Fruit fly (Drosophila melanogaster) whole organism, embryonic: ENCODE measurements around the gene CG34256.

Source experiments
- Asciz ChIP-seq: fragments of 200-800 bp; sonication (Bioruptor generic); optimal IDR thresholded peaks from 2 replicates; lab custom pipeline; 2017; ENCODE audit warnings: missing biosample characterization, mild to moderate bottlenecking, missing genetic modification characterization, missing genetic modification reagents
- Atf6 ChIP-seq: fragments of 200-800 bp; sonication (Bioruptor generic); IDR thresholded peaks from 2 replicates; pipeline ENCODE4 v1.3.6; 2022; ENCODE audit warnings: missing biosample characterization, missing genetic modification characterization
- B-H1 ChIP-seq: fragments of 200-800 bp; sonication (Bioruptor generic); IDR thresholded peaks from 3 replicates; pipeline ENCODE4 v1.3.6; 2022; ENCODE audit warnings: missing biosample characterization, missing genetic modification characterization
- Bteb2 ChIP-seq: fragments of 200-800 bp; sonication (Bioruptor generic); optimal IDR thresholded peaks from 2 replicates; lab custom pipeline; 2016; ENCODE audit warnings: missing biosample characterization, missing genetic modification characterization
- C15 ChIP-seq: fragments of 200-800 bp; sonication (Bioruptor generic); IDR thresholded peaks from 3 replicates; pipeline ENCODE4 v1.3.6; 2022; ENCODE audit warnings: missing biosample characterization, missing genetic modification characterization
- CG10267 ChIP-seq: fragments of 200-800 bp; sonication (Bioruptor generic); optimal IDR thresholded peaks from 2 replicates; lab custom pipeline; 2018; ENCODE audit warnings: missing biosample characterization, mild to moderate bottlenecking, missing genetic modification characterization, moderate library complexity
- CG11560 ChIP-seq: fragments of 200-800 bp; sonication (Bioruptor generic); IDR thresholded peaks from 3 replicates; pipeline ENCODE4 v1.3.6; 2022; ENCODE audit warnings: missing biosample characterization, missing genetic modification characterization
- CG12769 ChIP-seq: fragments of 200-800 bp; sonication (Bioruptor generic); optimal IDR thresholded peaks from 2 replicates; lab custom pipeline; 2019; ENCODE audit warnings: missing biosample characterization, mild to moderate bottlenecking, missing genetic modification characterization, moderate library complexity
- CG13424 ChIP-seq: fragments of 200-800 bp; sonication (Bioruptor generic); optimal IDR thresholded peaks from 2 replicates; lab custom pipeline; 2019; ENCODE audit warnings: missing biosample characterization, mild to moderate bottlenecking, missing genetic modification characterization, moderate library complexity
- CG14014 ChIP-seq: fragments of 200-800 bp; sonication (Bioruptor generic); IDR thresholded peaks from 2 replicates; pipeline ENCODE4 v1.3.6; 2022; ENCODE audit warnings: missing biosample characterization, missing genetic modification characterization
- CG14441 ChIP-seq: fragments of 200-800 bp; sonication (Bioruptor generic); IDR thresholded peaks from 2 replicates; pipeline ENCODE4 v1.3.6; 2022; ENCODE audit warnings: missing biosample characterization, missing genetic modification characterization
- CG15073 ChIP-seq: fragments of 200-800 bp; sonication (Bioruptor generic); optimal IDR thresholded peaks from 2 replicates; lab custom pipeline; 2016; ENCODE audit warnings: missing biosample characterization, missing genetic modification characterization
- CG15269 ChIP-seq: fragments of 200-800 bp; sonication (Bioruptor generic); optimal IDR thresholded peaks from 2 replicates; lab custom pipeline; 2018; ENCODE audit warnings: missing biosample characterization, mild to moderate bottlenecking, missing genetic modification characterization, moderate library complexity
- CG18599 ChIP-seq: fragments of 200-800 bp; sonication (Bioruptor generic); optimal IDR thresholded peaks from 3 replicates; lab custom pipeline; 2017; ENCODE audit warnings: missing biosample characterization, missing genetic modification characterization, mild to moderate bottlenecking, moderate library complexity, missing genetic modification reagents
- CG4617 ChIP-seq: fragments of 200-800 bp; sonication (Bioruptor generic); optimal IDR thresholded peaks from 3 replicates; lab custom pipeline; 2016; ENCODE audit warnings: missing biosample characterization, missing genetic modification characterization, borderline replicate concordance
- CG4820 ChIP-seq: fragments of 200-800 bp; sonication (Bioruptor generic); optimal IDR thresholded peaks from 3 replicates; lab custom pipeline; 2016; ENCODE audit warnings: missing biosample characterization, missing genetic modification characterization
- CG6683 ChIP-seq: fragments of 200-800 bp; sonication (Bioruptor generic); optimal IDR thresholded peaks from 2 replicates; lab custom pipeline; 2017; ENCODE audit warnings: missing biosample characterization, mild to moderate bottlenecking, missing genetic modification characterization, missing genetic modification reagents
- CG7372 ChIP-seq: fragments of 200-800 bp; sonication (Bioruptor generic); IDR thresholded peaks from 2 replicates; pipeline ENCODE4 v1.3.6; 2022; ENCODE audit warnings: missing biosample characterization, missing genetic modification characterization
- CG8388 ChIP-seq: fragments of 200-800 bp; sonication (Bioruptor generic); optimal IDR thresholded peaks from 2 replicates; lab custom pipeline; 2019; ENCODE audit warnings: missing biosample characterization, mild to moderate bottlenecking, missing genetic modification characterization, moderate library complexity
- CG9932 ChIP-seq: fragments of 200-800 bp; sonication (Bioruptor generic); IDR thresholded peaks from 2 replicates; pipeline ENCODE4 v1.3.6; 2022; ENCODE audit warnings: missing biosample characterization, missing genetic modification characterization
- CoRest ChIP-seq: fragments of 200-800 bp; sonication (Bioruptor generic); optimal IDR thresholded peaks from 3 replicates; lab custom pipeline; 2018; ENCODE audit warnings: missing biosample characterization, mild to moderate bottlenecking, missing genetic modification characterization, moderate library complexity
- Doc3 ChIP-seq: fragments of 200-800 bp; sonication (Bioruptor generic); IDR thresholded peaks from 3 replicates; pipeline ENCODE4 v1.3.6; 2022; ENCODE audit warnings: missing biosample characterization, missing genetic modification characterization; ENCODE audit not compliant: partially characterized antibody
- Elba2 ChIP-seq: fragments of 200-800 bp; sonication (Bioruptor generic); optimal IDR thresholded peaks from 3 replicates; lab custom pipeline; 2016; ENCODE audit warnings: missing biosample characterization, missing genetic modification characterization
- Gug ChIP-seq: fragments of 200-800 bp; sonication (Bioruptor generic); IDR thresholded peaks from 4 replicates; pipeline ENCODE4 v1.3.6; 2022; ENCODE audit warnings: missing biosample characterization, missing genetic modification characterization
- Nf-YA ChIP-seq: fragments of 200-800 bp; sonication (Bioruptor generic); IDR thresholded peaks from 2 replicates; pipeline ENCODE4 v1.3.6; 2022; ENCODE audit warnings: missing biosample characterization, missing genetic modification characterization
- Oaz ChIP-seq: fragments of 200-800 bp; sonication (Bioruptor generic); IDR thresholded peaks from 2 replicates; pipeline ENCODE4 v1.3.6; 2022; ENCODE audit warnings: missing biosample characterization, missing genetic modification characterization
- Ssrp ChIP-seq: fragments of 200-800 bp; sonication (Bioruptor generic); optimal IDR thresholded peaks from 2 replicates; lab custom pipeline; 2018; ENCODE audit warnings: missing biosample characterization, mild to moderate bottlenecking, missing genetic modification characterization, moderate library complexity
- Stat92E ChIP-seq, 3 experiments: fragments of >200 bp in 2 of 3; fragments of 200-800 bp in 1 of 3; sonication (Bioruptor generic) in 1 of 3; optimal IDR thresholded peaks; 2 replicates each; lab custom pipeline; 2017 to 2019; ENCODE audit warnings: missing biosample characterization in 3 of 3, missing genetic modification characterization in 3 of 3, mild to moderate bottlenecking in 1 of 3, moderate library complexity in 1 of 3
- Tbp ChIP-seq: fragments of >200 bp; optimal IDR thresholded peaks from 2 replicates; lab custom pipeline; 2018; ENCODE audit warnings: missing biosample characterization, missing genetic modification characterization
- ab ChIP-seq: fragments of 200-800 bp; sonication (Bioruptor generic); optimal IDR thresholded peaks from 2 replicates; lab custom pipeline; 2016; ENCODE audit warnings: missing biosample characterization, missing genetic modification characterization
- abd-A ChIP-seq: fragments of 200-800 bp; sonication (Bioruptor generic); optimal IDR thresholded peaks from 3 replicates; lab custom pipeline; 2019; ENCODE audit warnings: missing biosample characterization, mild to moderate bottlenecking, missing genetic modification characterization, moderate library complexity
- cad ChIP-seq: fragments of >200 bp; optimal IDR thresholded peaks from 2 replicates; lab custom pipeline; 2017; ENCODE audit warnings: missing biosample characterization, missing genetic modification characterization
- cas ChIP-seq: fragments of 200-800 bp; sonication (Bioruptor generic); IDR thresholded peaks from 2 replicates; pipeline ENCODE4 v1.3.6; 2022; ENCODE audit warnings: missing biosample characterization, missing genetic modification characterization
- croc ChIP-seq: fragments of 200-800 bp; sonication (Bioruptor generic); conservative IDR thresholded peaks from 3 replicates; pipeline ENCODE4 v1.3.6; 2022; ENCODE audit warnings: missing biosample characterization, missing genetic modification characterization
- fd102C ChIP-seq: fragments of 200-800 bp; sonication (Bioruptor generic); optimal IDR thresholded peaks from 2 replicates; lab custom pipeline; 2018; ENCODE audit warnings: missing biosample characterization, mild to moderate bottlenecking, missing genetic modification characterization, moderate library complexity
- fd3F ChIP-seq: fragments of 200-800 bp; sonication (Bioruptor generic); optimal IDR thresholded peaks from 2 replicates; lab custom pipeline; 2018; ENCODE audit warnings: missing biosample characterization, mild to moderate bottlenecking, missing genetic modification characterization, moderate library complexity
- grau ChIP-seq: fragments of 200-800 bp; optimal IDR thresholded peaks from 3 replicates; lab custom pipeline; 2019; ENCODE audit warnings: missing biosample characterization, mild to moderate bottlenecking, missing genetic modification characterization, moderate library complexity
- hb ChIP-seq: fragments of 200-800 bp; sonication (Bioruptor generic); IDR thresholded peaks from 3 replicates; pipeline ENCODE4 v1.3.6; 2022; ENCODE audit warnings: missing biosample characterization, missing genetic modification characterization; ENCODE audit not compliant: partially characterized antibody
- her ChIP-seq: fragments of 200-800 bp; sonication (Bioruptor generic); optimal IDR thresholded peaks from 2 replicates; lab custom pipeline; 2016; ENCODE audit warnings: missing biosample characterization, missing genetic modification characterization
- inv ChIP-seq: fragments of 200-800 bp; sonication (Bioruptor generic); IDR thresholded peaks from 2 replicates; pipeline ENCODE4 v1.3.6; 2022; ENCODE audit warnings: missing biosample characterization, missing genetic modification characterization; ENCODE audit not compliant: partially characterized antibody
- kah ChIP-seq: fragments of 200-800 bp; sonication (Bioruptor generic); optimal IDR thresholded peaks from 2 replicates; lab custom pipeline; 2018; ENCODE audit warnings: missing biosample characterization, mild to moderate bottlenecking, missing genetic modification characterization
- nmo ChIP-seq: fragments of 200-800 bp; sonication (Bioruptor generic); optimal IDR thresholded peaks from 2 replicates; lab custom pipeline; 2018; ENCODE audit warnings: missing biosample characterization, mild to moderate bottlenecking, missing genetic modification characterization, moderate library complexity
- peb ChIP-seq: fragments of 200-800 bp; sonication (Bioruptor generic); IDR thresholded peaks from 2 replicates; pipeline ENCODE4 v1.3.6; 2022; ENCODE audit warnings: missing biosample characterization, missing genetic modification characterization
- sens ChIP-seq: fragments of 200-800 bp; sonication (Bioruptor generic); peaks from one replicate; lab custom pipeline; 2016; ENCODE audit warnings: missing biosample characterization, missing genetic modification characterization
- slbo ChIP-seq: fragments of 200-800 bp; sonication (Bioruptor generic); IDR thresholded peaks from 2 replicates; pipeline ENCODE4 v1.3.6; 2022; ENCODE audit warnings: missing biosample characterization, missing genetic modification characterization
- so ChIP-seq: fragments of 200-800 bp; sonication (Bioruptor generic); IDR thresholded peaks from 3 replicates; pipeline ENCODE4 v1.3.6; 2022; ENCODE audit warnings: missing biosample characterization, missing genetic modification characterization
- stwl ChIP-seq: fragments of 200-800 bp; sonication (Bioruptor generic); optimal IDR thresholded peaks from 3 replicates; lab custom pipeline; 2018; ENCODE audit warnings: missing biosample characterization, mild to moderate bottlenecking, missing genetic modification characterization, moderate library complexity
- tgo ChIP-seq: fragments of 200-800 bp; sonication (Bioruptor generic); IDR thresholded peaks from 3 replicates; pipeline ENCODE4 v1.3.6; 2022; ENCODE audit warnings: missing biosample characterization, missing genetic modification characterization
- twi ChIP-seq: fragments of 200-800 bp; optimal IDR thresholded peaks from 2 replicates; lab custom pipeline; 2019; ENCODE audit warnings: missing biosample characterization, mild to moderate bottlenecking, missing genetic modification characterization, moderate library complexity
- vvl ChIP-seq: fragments of 200-800 bp; sonication (Bioruptor generic); IDR thresholded peaks from 2 replicates; pipeline ENCODE4 v1.3.6; 2022; ENCODE audit warnings: missing biosample characterization, missing genetic modification characterization
- zfh1 ChIP-seq: fragments of 200-800 bp; sonication (Bioruptor generic); IDR thresholded peaks from 3 replicates; pipeline ENCODE4 v1.3.6; 2022; ENCODE audit warnings: missing biosample characterization, missing genetic modification characterization

Gene CG34256

dm6 chr3L:19018440-19018839, 28.8 kb upstream of the CG34256 start (continued):
- TF ChIP-seq sens (GFP tag; lab: Kevin White, UChicago) (no peak), her (GFP tag; lab: Kevin White, UChicago) (no peak), CG6683 (no peak), tgo (GFP tag; lab: Robert Waterston, UW) (0 out of 3 replicates have a peak, but pooled peaks have one; percentile 14), CG4820 (no peak), so (GFP tag; lab: Robert Waterston, UW) (no peak), Bteb2 (GFP tag; lab: Kevin White, UChicago) (no peak), fd102C (no peak), vvl (GFP tag; lab: Robert Waterston, UW) (peak; percentile 51), cad (GFP tag; lab: Kevin White, UChicago) (no peak), Stat92E (GFP tag; optimal IDR thresholded peaks at IDR 0.05; lab: Kevin White, UChicago) (no peak), hb (no peak), cas (GFP tag; lab: Robert Waterston, UW) (no peak), Elba2 (no peak), CG11560 (no peak), CoRest (tag; lab: Kevin White, UChicago) (no peak), Ssrp (no peak), nmo (GFP tag; lab: Kevin White, UChicago) (no peak), Atf6 (GFP tag; lab: Robert Waterston, UW) (0 out of 2 replicates have a peak, but pooled peaks have one; percentile 16), CG10267 (tag; lab: Kevin White, UChicago) (no peak), Oaz (GFP tag; lab: Robert Waterston, UW) (0 out of 2 replicates have a peak, but pooled peaks have one; percentile 5), CG7372 (GFP tag; lab: Robert Waterston, UW) (peak; percentile 39; the same call in 1 of the 2 replicates), slbo (GFP tag; lab: Robert Waterston, UW) (peak; percentile 66), stwl (tag; lab: Kevin White, UChicago) (no peak), CG14014 (GFP tag; lab: Robert Waterston, UW) (no peak; the same call in 1 of the 2 replicates), inv (no peak), B-H1 (no peak), C15 (GFP tag; lab: Robert Waterston, UW) (0 out of 3 replicates have a peak, but pooled peaks have one; percentile 21), Asciz (GFP tag; lab: Kevin White, UChicago) (no peak), CG14441 (GFP tag; lab: Robert Waterston, UW) (peak; percentile 36; the same call in 1 of the 2 replicates), peb (GFP tag; lab: Robert Waterston, UW) (no peak), fd3F (no peak), CG13424 (tag; lab: Kevin White, UChicago) (no peak), CG9932 (GFP tag; lab: Robert Waterston, UW) (peak; percentile 49), CG12769 (peak; percentile 80), twi (tag; lab: Kevin White, UChicago) (no peak), Doc3 (GFP tag; lab: Robert Waterston, UW) (no peak), croc (GFP tag; lab: Robert Waterston, UW) (no peak), zfh1 (GFP tag; lab: Robert Waterston, UW) (0 out of 3 replicates have a peak, but pooled peaks have one; percentile 12), Gug (GFP tag; lab: Robert Waterston, UW) (no peak), CG15269 (tag; lab: Kevin White, UChicago) (no peak), Nf-YA (GFP tag; lab: Robert Waterston, UW) (no peak), grau (tag; lab: Kevin White, UChicago) (no peak), CG15073 (GFP tag; lab: Kevin White, UChicago) (no peak), ab (GFP tag; lab: Kevin White, UChicago) (no peak), CG8388 (GFP tag; lab: Kevin White, UChicago) (no peak), Tbp (GFP tag; lab: Kevin White, UChicago) (no peak), CG4617 (no peak), abd-A (tag; lab: Kevin White, UChicago) (peak; percentile 72), kah (GFP tag; lab: Kevin White, UChicago) (no peak), CG18599 (GFP tag; lab: Kevin White, UChicago) (no peak)
